Worm (Caenorhabditis elegans) whole organism, L2 larva: Measurements from ENCODE around the gene T05A7.6.
A peak's percentile ranks its signal among the peaks of the same experiment; 100 is the strongest.

Experiments
- C34F6.9 ChIP-seq: fragments of 150-350 bp; optimal IDR thresholded peaks from 2 replicates; lab custom pipeline; 2014; ENCODE audit warnings: missing biosample characterization, missing genetic modification characterization
- F13H6.1 ChIP-seq: sonication (generic microtip); optimal IDR thresholded peaks from 2 replicates; lab custom pipeline; 2016; ENCODE audit warnings: missing genetic modification characterization, missing compliant biosample characterization
- R02D3.7 ChIP-seq: fragments of 150-350 bp; optimal IDR thresholded peaks from 2 replicates; lab custom pipeline; 2014; ENCODE audit warnings: missing biosample characterization, missing genetic modification characterization
- Y55F3AM.14 ChIP-seq: fragments of 200-800 bp; sonication (Bioruptor generic); optimal IDR thresholded peaks from 2 replicates; lab custom pipeline; 2018; ENCODE audit warnings: mild to moderate bottlenecking, missing genetic modification characterization, missing compliant biosample characterization
- ZK546.5 ChIP-seq: sonication (generic microtip); optimal IDR thresholded peaks from 2 replicates; lab custom pipeline; 2017; ENCODE audit warnings: missing biosample characterization, missing genetic modification characterization
- alr-1 ChIP-seq: fragments of 150-350 bp; optimal IDR thresholded peaks from 2 replicates; lab custom pipeline; 2014; ENCODE audit warnings: missing biosample characterization, missing genetic modification characterization
- aly-2 ChIP-seq: fragments of 150-350 bp; optimal IDR thresholded peaks from 2 replicates; lab custom pipeline; 2014; ENCODE audit warnings: missing biosample characterization, missing genetic modification characterization
- ama-1 ChIP-seq: fragments of 150-350 bp; optimal IDR thresholded peaks from 2 replicates; lab custom pipeline; 2018; ENCODE audit warnings: inconsistent platforms
- blmp-1 ChIP-seq: sonication (generic microtip); optimal IDR thresholded peaks from 2 replicates; lab custom pipeline; 2017; ENCODE audit warnings: missing genetic modification characterization, mild to moderate bottlenecking, missing compliant biosample characterization, antibody characterized with exemption, moderate library complexity; ENCODE audit not compliant: insufficient read depth
- ceh-16 ChIP-seq: fragments of 150-350 bp; optimal IDR thresholded peaks from 2 replicates; lab custom pipeline; 2014; ENCODE audit warnings: missing biosample characterization, missing genetic modification characterization
- ceh-82 ChIP-seq: fragments of 150-350 bp; optimal IDR thresholded peaks from 2 replicates; lab custom pipeline; 2014; ENCODE audit warnings: missing biosample characterization, missing genetic modification characterization
- crh-2 ChIP-seq: sonication (generic microtip); optimal IDR thresholded peaks from 2 replicates; lab custom pipeline; 2017; ENCODE audit warnings: missing biosample characterization, missing genetic modification characterization
- dmd-4 ChIP-seq: sonication (generic microtip); optimal IDR thresholded peaks from 2 replicates; lab custom pipeline; 2017; ENCODE audit warnings: missing biosample characterization, missing genetic modification characterization
- egl-27 ChIP-seq: sonication (generic microtip); optimal IDR thresholded peaks from 3 replicates; lab custom pipeline; 2017; ENCODE audit warnings: missing biosample characterization, missing genetic modification reagents, missing genetic modification characterization
- elt-1 ChIP-seq: fragments of 150-350 bp; optimal IDR thresholded peaks from 2 replicates; lab custom pipeline; 2014; ENCODE audit warnings: missing biosample characterization, missing genetic modification characterization
- elt-3 ChIP-seq: sonication (generic microtip); optimal IDR thresholded peaks from 2 replicates; lab custom pipeline; 2017; ENCODE audit warnings: missing biosample characterization, missing genetic modification characterization
- fos-1 ChIP-seq: fragments of 150-350 bp; optimal IDR thresholded peaks from 2 replicates; lab custom pipeline; 2014; ENCODE audit warnings: missing biosample characterization, missing genetic modification characterization
- gmeb-1 ChIP-seq: fragments of 150-350 bp; optimal IDR thresholded peaks from 2 replicates; lab custom pipeline; 2014; ENCODE audit warnings: missing biosample characterization, missing genetic modification characterization
- lin-11 ChIP-seq: fragments of 150-350 bp; sonication (generic microtip); optimal IDR thresholded peaks from 2 replicates; lab custom pipeline; 2014; ENCODE audit warnings: missing biosample characterization, missing genetic modification characterization, inconsistent platforms, mixed read lengths
- lin-13 ChIP-seq: fragments of 150-350 bp; optimal IDR thresholded peaks from 2 replicates; lab custom pipeline; 2014; ENCODE audit warnings: missing biosample characterization, missing genetic modification reagents, missing genetic modification characterization
- lsy-2 ChIP-seq, 2 experiments: fragments of 150-350 bp in 1 of 2; sonication (generic microtip) in 1 of 2; optimal IDR thresholded peaks; 2 replicates each; lab custom pipeline; 2014 to 2017; ENCODE audit warnings: missing biosample characterization in 2 of 2, missing genetic modification characterization in 2 of 2
- mab-5 ChIP-seq: fragments of 150-350 bp; optimal IDR thresholded peaks from 2 replicates; lab custom pipeline; 2014; ENCODE audit warnings: missing biosample characterization, missing genetic modification characterization
- mbf-1 ChIP-seq: sonication (generic microtip); optimal IDR thresholded peaks from 2 replicates; lab custom pipeline; 2017; ENCODE audit warnings: missing biosample characterization, missing genetic modification characterization
- mdl-1 ChIP-seq, 2 experiments: fragments of 150-350 bp in 1 of 2; sonication (generic microtip) in 1 of 2; optimal IDR thresholded peaks; 2 replicates each; lab custom pipeline; 2017; ENCODE audit warnings: missing biosample characterization in 2 of 2, missing genetic modification characterization in 2 of 2
- nhr-10 ChIP-seq: sonication (generic microtip); optimal IDR thresholded peaks from 2 replicates; lab custom pipeline; 2017; ENCODE audit warnings: missing biosample characterization, missing genetic modification characterization
- nhr-11 ChIP-seq: fragments of 150-350 bp; optimal IDR thresholded peaks from 2 replicates; lab custom pipeline; 2014; ENCODE audit warnings: missing biosample characterization, missing genetic modification characterization
- nhr-12 ChIP-seq: fragments of 150-350 bp; optimal IDR thresholded peaks from 2 replicates; lab custom pipeline; 2014; ENCODE audit warnings: missing biosample characterization, missing genetic modification characterization
- nhr-129 ChIP-seq: fragments of 150-350 bp; optimal IDR thresholded peaks from 2 replicates; lab custom pipeline; 2014; ENCODE audit warnings: missing biosample characterization, missing genetic modification characterization
- nhr-21 ChIP-seq: fragments of 150-350 bp; optimal IDR thresholded peaks from 2 replicates; lab custom pipeline; 2014; ENCODE audit warnings: missing biosample characterization, missing genetic modification characterization
- nhr-23 ChIP-seq: fragments of 150-350 bp; optimal IDR thresholded peaks from 2 replicates; lab custom pipeline; 2014; ENCODE audit warnings: missing biosample characterization, missing genetic modification reagents, missing genetic modification characterization
- nhr-237 ChIP-seq: fragments of 150-350 bp; optimal IDR thresholded peaks from 2 replicates; lab custom pipeline; 2014; ENCODE audit warnings: missing biosample characterization, missing genetic modification characterization
- nhr-25 ChIP-seq: fragments of 150-350 bp; sonication (generic microtip); optimal IDR thresholded peaks from 3 replicates; lab custom pipeline; 2014; ENCODE audit warnings: missing biosample characterization, missing genetic modification characterization
- nhr-6 ChIP-seq: fragments of 150-350 bp; optimal IDR thresholded peaks from 2 replicates; lab custom pipeline; 2014; ENCODE audit warnings: missing biosample characterization, missing genetic modification characterization
- nhr-77 ChIP-seq: fragments of 150-350 bp; optimal IDR thresholded peaks from 2 replicates; lab custom pipeline; 2014; ENCODE audit warnings: missing biosample characterization, missing genetic modification characterization
- peb-1 ChIP-seq: fragments of 150-350 bp; optimal IDR thresholded peaks from 2 replicates; lab custom pipeline; 2014; ENCODE audit warnings: missing biosample characterization, missing genetic modification characterization
- sem-4 ChIP-seq: fragments of 150-350 bp; optimal IDR thresholded peaks from 2 replicates; lab custom pipeline; 2014; ENCODE audit warnings: missing biosample characterization, missing genetic modification reagents, missing genetic modification characterization
- skn-1 ChIP-seq: sonication (generic microtip); optimal IDR thresholded peaks from 2 replicates; lab custom pipeline; 2017; ENCODE audit warnings: missing biosample characterization, missing genetic modification characterization
- sma-3 ChIP-seq: sonication (generic microtip); optimal IDR thresholded peaks from 2 replicates; lab custom pipeline; 2016; ENCODE audit warnings: missing genetic modification reagents, missing genetic modification characterization, missing compliant biosample characterization
- sma-9 ChIP-seq, 2 experiments: fragments of 150-350 bp in 1 of 2; sonication (generic microtip) in 1 of 2; optimal IDR thresholded peaks; 2 replicates each; lab custom pipeline; 2014 to 2016; ENCODE audit warnings: missing genetic modification characterization in 2 of 2, mild to moderate bottlenecking in 1 of 2, missing biosample characterization in 1 of 2, missing compliant biosample characterization in 1 of 2, missing genetic modification reagents in 1 of 2, moderate library complexity in 1 of 2
- snpc-4 ChIP-seq: fragments of 150-350 bp; optimal IDR thresholded peaks from 2 replicates; lab custom pipeline; 2014; ENCODE audit warnings: missing biosample characterization, missing genetic modification characterization
- unc-39 ChIP-seq: fragments of 150-350 bp; optimal IDR thresholded peaks from 2 replicates; lab custom pipeline; 2014; ENCODE audit warnings: missing biosample characterization, missing genetic modification characterization
- unc-55 ChIP-seq: fragments of 150-350 bp; sonication (generic microtip); optimal IDR thresholded peaks from 3 replicates; lab custom pipeline; 2014; ENCODE audit warnings: missing biosample characterization, missing genetic modification reagents, missing genetic modification characterization
- unc-62 ChIP-seq: fragments of 150-350 bp; optimal IDR thresholded peaks from 2 replicates; lab custom pipeline; 2014; ENCODE audit warnings: missing biosample characterization, missing genetic modification reagents, missing genetic modification characterization
- zag-1 ChIP-seq: fragments of 150-350 bp; optimal IDR thresholded peaks from 2 replicates; lab custom pipeline; 2014; ENCODE audit warnings: missing biosample characterization, missing genetic modification characterization
- ztf-1 ChIP-seq: fragments of 200-800 bp; sonication (Bioruptor generic); conservative IDR thresholded peaks from 2 replicates; pipeline ENCODE4 v1.3.6; 2022; ENCODE audit warnings: missing genetic modification characterization, missing compliant biosample characterization
- ztf-11 ChIP-seq: sonication (generic microtip); optimal IDR thresholded peaks from 2 replicates; lab custom pipeline; 2017; ENCODE audit warnings: missing biosample characterization, missing genetic modification characterization
- ztf-4 ChIP-seq: fragments of 150-350 bp; optimal IDR thresholded peaks from 2 replicates; lab custom pipeline; 2014; ENCODE audit warnings: missing biosample characterization, missing genetic modification characterization

Gene T05A7.6

DNA sequence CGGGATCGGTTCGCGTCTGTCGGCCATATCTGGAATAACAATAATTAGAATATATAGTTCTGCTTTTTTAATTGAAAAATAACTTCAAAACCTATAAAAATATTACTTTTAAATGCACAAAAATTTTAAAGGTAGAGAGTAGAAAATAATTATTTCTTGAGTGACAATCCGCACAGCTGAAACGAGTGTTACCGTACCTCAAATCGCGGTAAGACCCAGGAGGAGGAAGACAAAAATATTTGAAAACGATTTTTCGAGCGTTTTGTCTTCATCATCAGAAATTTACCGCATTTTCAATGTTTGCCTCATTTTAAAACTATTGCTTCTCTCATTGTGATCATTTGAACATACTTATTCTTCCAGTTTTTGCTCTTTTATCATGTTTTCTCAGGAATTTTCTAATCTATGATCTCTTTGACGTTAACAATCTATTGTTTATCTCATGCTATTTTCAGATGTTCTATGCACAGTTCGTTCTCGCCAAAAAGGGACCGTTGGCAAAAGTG, 26.7 kb upstream of the T05A7.6 start, which contains the start of the genes rpn-5 and scc-1 (continued):
- TF ChIP-seq peb-1 (tag; lab: Kevin White, UChicago) (no peak), C34F6.9 (tag; lab: Kevin White, UChicago) (peak; percentile 85), unc-62 (GFP tag; lab: Kevin White, UChicago) (no peak), mdl-1 (tag; optimal IDR thresholded peaks at IDR 0.05; lab: Kevin White, UChicago) (no peak), lsy-2 (tag; optimal IDR thresholded peaks at IDR 0.05; lab: Kevin White, UChicago) (peak; percentile 98 to 99), nhr-12 (no peak), fos-1 (peak; percentile 43), nhr-25 (tag; lab: Kevin White, UChicago) (peak; percentile 67), nhr-23 (tag; lab: Kevin White, UChicago) (no peak), alr-1 (tag; lab: Kevin White, UChicago) (no peak), mbf-1 (tag; lab: Kevin White, UChicago) (no peak), elt-3 (tag; lab: Kevin White, UChicago) (no peak), ZK546.5 (peak; percentile 48), sma-9 (GFP tag; optimal IDR thresholded peaks at IDR 0.05; lab: Kevin White, UChicago) (peak; percentile 71), sma-9 (tag; optimal IDR thresholded peaks at IDR 0.05; lab: Kevin White, UChicago) (no peak), blmp-1 (tag; lab: Kevin White, UChicago) (peak; percentile 38), lin-13 (GFP tag; lab: Kevin White, UChicago) (peak; percentile 79), nhr-129 (peak; percentile 81)

DNA sequence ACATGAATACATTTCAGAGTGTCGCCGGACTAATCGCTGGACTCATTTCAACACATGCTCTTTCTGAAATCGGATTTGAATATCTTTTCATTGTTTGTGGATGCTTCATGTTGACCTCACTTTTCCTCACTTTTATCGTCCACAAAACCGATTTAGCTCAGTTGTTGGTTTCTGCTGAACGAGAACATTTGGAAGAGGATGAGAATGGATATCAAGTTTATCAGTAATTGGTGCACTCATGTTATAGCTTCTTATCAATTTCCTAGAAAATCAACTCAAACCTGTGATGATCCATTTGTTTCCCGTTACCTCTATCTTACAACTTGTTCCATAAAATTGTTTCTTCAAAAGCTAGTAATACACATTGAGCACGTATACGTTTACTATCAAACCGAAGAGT, 24.5 kb upstream of the T05A7.6 start:
- TF ChIP-seq crh-2 (tag; lab: Kevin White, UChicago) = peak; percentile 1
- TF ChIP-seq dmd-4 (tag; lab: Kevin White, UChicago) = no peak

DNA sequence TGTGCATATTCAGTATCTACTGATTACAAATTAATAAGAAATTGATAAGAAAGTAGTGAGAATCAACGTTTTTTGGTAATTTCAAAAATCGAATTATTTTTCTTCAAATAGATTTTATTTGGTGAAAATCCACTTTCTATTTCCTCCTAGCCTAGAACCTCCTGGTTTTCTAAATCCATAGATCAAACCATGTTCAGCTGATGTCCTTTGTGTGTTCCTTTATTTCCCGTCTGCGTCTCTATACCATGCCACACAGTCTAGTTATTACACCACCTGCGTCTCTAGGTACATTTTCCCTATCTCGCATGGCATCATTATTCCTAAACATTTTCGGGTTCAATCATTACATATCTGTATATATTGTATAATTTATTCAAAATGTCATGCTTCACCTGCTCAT, 21.5 kb upstream of the T05A7.6 start, which contains the start of gene F10G7.5:
Gene F10G7.5, plus strand, starts transcription at position 286 of the 400 bp plus-strand sequence.
- TF ChIP-seq gmeb-1 (tag; lab: Kevin White, UChicago) = no peak
- no peak for TF ChIP-seq elt-1 (tag; lab: Kevin White, UChicago)
- TF ChIP-seq alr-1 (tag; lab: Kevin White, UChicago) = no peak
- peak; percentile 11 for TF ChIP-seq F13H6.1 (tag; lab: Kevin White, UChicago)
- TF ChIP-seq Y55F3AM.14 (GFP tag; lab: Kevin White, UChicago) = no peak
- TF ChIP-seq mab-5 = no peak
- no peak for TF ChIP-seq peb-1 (tag; lab: Kevin White, UChicago)
- no peak for TF ChIP-seq unc-55 (GFP tag; lab: Kevin White, UChicago)
- no peak for TF ChIP-seq ztf-11 (tag; lab: Kevin White, UChicago)
- TF ChIP-seq nhr-10 (tag; lab: Kevin White, UChicago) = no peak
- no peak for TF ChIP-seq elt-3 (tag; lab: Kevin White, UChicago)
- TF ChIP-seq unc-62 (GFP tag; lab: Kevin White, UChicago) = no peak
- TF ChIP-seq zag-1 (tag; lab: Kevin White, UChicago) = no peak
- TF ChIP-seq sem-4 (tag; lab: Kevin White, UChicago) = no peak
- no peak for TF ChIP-seq ceh-16 (tag; lab: Kevin White, UChicago)
- TF ChIP-seq fos-1 = peak; percentile 49
- no peak for TF ChIP-seq blmp-1 (tag; lab: Kevin White, UChicago)
- no peak for TF ChIP-seq nhr-21 (tag; lab: Kevin White, UChicago)
- no peak for TF ChIP-seq dmd-4 (tag; lab: Kevin White, UChicago)
- no peak for TF ChIP-seq nhr-11 (tag; lab: Kevin White, UChicago)
- no peak for TF ChIP-seq skn-1
- no peak for TF ChIP-seq egl-27 (tag; lab: Kevin White, UChicago)
- peak; percentile 27 for TF ChIP-seq sma-9 (GFP tag; optimal IDR thresholded peaks at IDR 0.05; lab: Kevin White, UChicago)
- TF ChIP-seq sma-9 (tag; optimal IDR thresholded peaks at IDR 0.05; lab: Kevin White, UChicago) = no peak
- no peak for TF ChIP-seq nhr-12
- no peak for TF ChIP-seq ztf-4 (tag; lab: Kevin White, UChicago)
- TF ChIP-seq mbf-1 (tag; lab: Kevin White, UChicago) = no peak
- TF ChIP-seq sma-3 = no peak
- TF ChIP-seq C34F6.9 (tag; lab: Kevin White, UChicago) = peak; percentile 42
- no peak for TF ChIP-seq ztf-1
- TF ChIP-seq snpc-4 = no peak
- no peak for TF ChIP-seq aly-2 (tag; lab: Kevin White, UChicago)
- peak; percentile 17 for TF ChIP-seq crh-2 (tag; lab: Kevin White, UChicago)
- no peak for TF ChIP-seq nhr-77 (tag; lab: Kevin White, UChicago)
- TF ChIP-seq ceh-82 (tag; lab: Kevin White, UChicago) = no peak
- TF ChIP-seq nhr-237 = no peak
- TF ChIP-seq nhr-129 = no peak
- peak in 1 of 2 experiments; percentile 60 for TF ChIP-seq lsy-2 (tag; optimal IDR thresholded peaks at IDR 0.05; lab: Kevin White, UChicago)
- no peak for TF ChIP-seq nhr-25 (tag; lab: Kevin White, UChicago)
- TF ChIP-seq nhr-23 (tag; lab: Kevin White, UChicago) = no peak
- no peak for TF ChIP-seq unc-39
- no peak for TF ChIP-seq lin-13 (GFP tag; lab: Kevin White, UChicago)
- TF ChIP-seq nhr-6 (tag; lab: Kevin White, UChicago) = no peak
- TF ChIP-seq lin-11 = no peak
- TF ChIP-seq ama-1 (lab: Kevin White, UChicago) = no peak
- no peak for TF ChIP-seq R02D3.7
- peak in 1 of 2 experiments; percentile 8 for TF ChIP-seq mdl-1 (tag; optimal IDR thresholded peaks at IDR 0.05; lab: Kevin White, UChicago)
